Worm (Caenorhabditis elegans) whole organism, young adult: Measurements from ENCODE around the gene B0454.26.

ENCODE experiments used
- B0261.1 ChIP-seq: sonication (generic microtip); optimal IDR thresholded peaks from 2 replicates; lab custom pipeline; 2016; ENCODE audit warnings: mild to moderate bottlenecking, missing genetic modification characterization, moderate library complexity, missing compliant biosample characterization
- B0336.3 ChIP-seq: fragments of 200-800 bp; sonication (Bioruptor generic); IDR thresholded peaks from 2 replicates; pipeline ENCODE4 v1.3.6; 2022; ENCODE audit warnings: missing genetic modification characterization, missing compliant biosample characterization
- ama-1 ChIP-seq, 3 experiments: fragments of 150-350 bp in 1 of 3; sonication (generic microtip) in 2 of 3; optimal IDR thresholded peaks; 2 replicates each; lab custom pipeline; 2014 to 2018; ENCODE audit warnings: missing biosample characterization in 2 of 3, missing genetic modification characterization in 2 of 3, missing genetic modification reagents in 2 of 3
- ceh-91 ChIP-seq: fragments of 200-800 bp; sonication (Bioruptor generic); IDR thresholded peaks from 2 replicates; pipeline ENCODE4 v1.3.6; 2022; ENCODE audit warnings: missing genetic modification reagents, missing genetic modification characterization, missing compliant biosample characterization
- dpl-1 ChIP-seq: fragments of 150-350 bp; optimal IDR thresholded peaks from 2 replicates; lab custom pipeline; 2014; ENCODE audit warnings: missing biosample characterization, missing genetic modification reagents, missing genetic modification characterization
- hsf-1 ChIP-seq: fragments of 200-800 bp; sonication (Bioruptor generic); IDR thresholded peaks from 2 replicates; pipeline ENCODE4 v1.3.6; 2022; ENCODE audit warnings: missing genetic modification reagents, missing genetic modification characterization, missing compliant biosample characterization
- pha-4 ChIP-seq: fragments of 150-350 bp; sonication (generic microtip); optimal IDR thresholded peaks from 2 replicates; lab custom pipeline; 2014; ENCODE audit warnings: missing biosample characterization, missing genetic modification reagents, missing genetic modification characterization
- sea-2 ChIP-seq: fragments of 200-800 bp; sonication (Bioruptor generic); IDR thresholded peaks from 2 replicates; pipeline ENCODE4 v1.3.6; 2022; ENCODE audit warnings: missing genetic modification characterization, missing compliant biosample characterization

ce11 chrII:3067896-3068295 lies 29.5 kb upstream of the B0454.26 start:
- no peak for TF ChIP-seq ceh-91 (GFP tag; lab: Robert Waterston, UW)
- TF ChIP-seq hsf-1 (GFP tag; lab: Robert Waterston, UW) = no peak
- no peak for TF ChIP-seq dpl-1 (GFP tag; lab: Kevin White, UChicago)
- TF ChIP-seq sea-2 = no peak
- TF ChIP-seq ama-1 (optimal IDR thresholded peaks at IDR 0.05; lab: Kevin White, UChicago) = no peak
- TF ChIP-seq ama-1 (GFP tag; optimal IDR thresholded peaks at IDR 0.05; lab: Kevin White, UChicago) = no peak
- TF ChIP-seq B0336.3 (GFP tag; lab: Robert Waterston, UW) = no peak
- no peak for TF ChIP-seq pha-4 (tag; lab: Kevin White, UChicago)
- TF ChIP-seq B0261.1 (tag; lab: Kevin White, UChicago) = no peak
